Worm (Caenorhabditis elegans) whole organism, L1 larva: ENCODE measurements around the gene srx-5.

Experiments
- C04F5.9 ChIP-seq: sonication (generic microtip); optimal IDR thresholded peaks from 2 replicates; lab custom pipeline; 2016; ENCODE audit warnings: missing genetic modification characterization, missing compliant biosample characterization
- C16A3.4 ChIP-seq: fragments of 150-350 bp; optimal IDR thresholded peaks from 2 replicates; lab custom pipeline; 2014; ENCODE audit warnings: missing biosample characterization, missing genetic modification characterization
- C34B4.2 ChIP-seq: sonication (generic microtip); optimal IDR thresholded peaks from 2 replicates; lab custom pipeline; 2017; ENCODE audit warnings: mild to moderate bottlenecking, missing genetic modification characterization, missing compliant biosample characterization
- F16B12.6 ChIP-seq: fragments of 150-350 bp; optimal IDR thresholded peaks from 2 replicates; lab custom pipeline; 2014; ENCODE audit warnings: missing biosample characterization, missing genetic modification characterization
- blmp-1 ChIP-seq: fragments of 150-350 bp; optimal IDR thresholded peaks from 2 replicates; lab custom pipeline; 2014; ENCODE audit warnings: missing biosample characterization, missing genetic modification characterization
- ceh-63 ChIP-seq: fragments of 200-800 bp; sonication (Bioruptor generic); optimal IDR thresholded peaks from 2 replicates; lab custom pipeline; 2018; ENCODE audit warnings: mild to moderate bottlenecking, missing genetic modification characterization, missing compliant biosample characterization
- ceh-8 ChIP-seq: fragments of 200-800 bp; sonication (Bioruptor generic); optimal IDR thresholded peaks from 2 replicates; lab custom pipeline; 2018; ENCODE audit warnings: mild to moderate bottlenecking, missing genetic modification characterization, moderate library complexity, missing compliant biosample characterization
- ceh-82 ChIP-seq, 3 experiments: fragments of 150-350 bp in 1 of 3; sonication (generic microtip) in 2 of 3; optimal IDR thresholded peaks; 2 replicates each; lab custom pipeline; 2014 to 2017; ENCODE audit warnings: missing biosample characterization in 3 of 3, missing genetic modification characterization in 3 of 3
- ceh-90 ChIP-seq: sonication (generic microtip); optimal IDR thresholded peaks from 2 replicates; lab custom pipeline; 2016; ENCODE audit warnings: missing genetic modification characterization, missing compliant biosample characterization
- dpl-1 ChIP-seq, 3 experiments: fragments of 150-350 bp in 2 of 3; sonication (generic microtip) in 1 of 3; optimal IDR thresholded peaks; 2 replicates each; lab custom pipeline; 2014 to 2017; ENCODE audit warnings: missing biosample characterization in 3 of 3, missing genetic modification characterization in 3 of 3, missing genetic modification reagents in 3 of 3
- efl-1 ChIP-seq, 4 experiments: fragments of 150-350 bp; optimal IDR thresholded peaks in 3 of 4; peaks in 1 of 4; 1 replicate in 1 of 4; 2 replicates in 3 of 4; lab custom pipeline; 2014; ENCODE audit warnings: missing biosample characterization in 2 of 4, missing genetic modification characterization in 2 of 4, missing genetic modification reagents in 2 of 4
- egl-27 ChIP-seq, 2 experiments: fragments of 150-350 bp in 1 of 2; sonication (generic microtip); optimal IDR thresholded peaks; 3 replicates each; lab custom pipeline; 2017 to 2018; ENCODE audit warnings: missing biosample characterization in 2 of 2, missing genetic modification characterization in 2 of 2, missing genetic modification reagents in 2 of 2
- ets-5 ChIP-seq: fragments of 200-800 bp; sonication (Bioruptor generic); IDR thresholded peaks from 2 replicates; pipeline ENCODE4 v1.3.6; 2022; ENCODE audit warnings: missing genetic modification characterization, missing compliant biosample characterization
- fkh-10 ChIP-seq: sonication (generic microtip); optimal IDR thresholded peaks from 2 replicates; lab custom pipeline; 2017; ENCODE audit warnings: missing biosample characterization, missing genetic modification reagents, missing genetic modification characterization
- fkh-8 ChIP-seq: sonication (generic microtip); optimal IDR thresholded peaks from 2 replicates; lab custom pipeline; 2016; ENCODE audit warnings: mild to moderate bottlenecking, missing genetic modification characterization, missing compliant biosample characterization
- irx-1 ChIP-seq: sonication (generic microtip); optimal IDR thresholded peaks from 2 replicates; lab custom pipeline; 2016; ENCODE audit warnings: missing genetic modification characterization, missing compliant biosample characterization
- lin-13 ChIP-seq: fragments of 150-350 bp; optimal IDR thresholded peaks from 2 replicates; lab custom pipeline; 2014; ENCODE audit warnings: missing biosample characterization, missing genetic modification reagents, missing genetic modification characterization
- lin-35 ChIP-seq, 2 experiments: fragments of 150-350 bp; optimal IDR thresholded peaks; 2 replicates each; lab custom pipeline; 2014; ENCODE audit warnings: missing biosample characterization in 2 of 2, missing genetic modification characterization in 2 of 2, missing genetic modification reagents in 2 of 2
- lir-3 ChIP-seq: sonication (generic microtip); optimal IDR thresholded peaks from 2 replicates; lab custom pipeline; 2016; ENCODE audit warnings: mild to moderate bottlenecking, missing genetic modification characterization, moderate library complexity, missing compliant biosample characterization; ENCODE audit not compliant: poor library complexity
- lsy-2 ChIP-seq, 2 experiments: fragments of 150-350 bp; optimal IDR thresholded peaks; 2 replicates each; lab custom pipeline; 2014; ENCODE audit warnings: missing biosample characterization in 2 of 2, missing genetic modification characterization in 2 of 2
- mdl-1 ChIP-seq, 2 experiments: fragments of 150-350 bp; optimal IDR thresholded peaks; 2 replicates each; lab custom pipeline; 2014 to 2017; ENCODE audit warnings: missing biosample characterization in 2 of 2, missing genetic modification characterization in 2 of 2, inconsistent platforms in 1 of 2
- mep-1 ChIP-seq: fragments of 150-350 bp; optimal IDR thresholded peaks from 2 replicates; lab custom pipeline; 2014; ENCODE audit warnings: missing biosample characterization, missing genetic modification characterization
- nhr-11 ChIP-seq: fragments of 150-350 bp; optimal IDR thresholded peaks from 2 replicates; lab custom pipeline; 2014; ENCODE audit warnings: missing biosample characterization, missing genetic modification characterization
- nhr-20 ChIP-seq: sonication (generic microtip); optimal IDR thresholded peaks from 2 replicates; lab custom pipeline; 2016; ENCODE audit warnings: mild to moderate bottlenecking, missing genetic modification characterization, missing compliant biosample characterization
- nhr-84 ChIP-seq: sonication (generic microtip); optimal IDR thresholded peaks from 2 replicates; lab custom pipeline; 2017; ENCODE audit warnings: missing biosample characterization, missing genetic modification characterization
- nhr-85 ChIP-seq: sonication (generic microtip); peaks from one replicate; lab custom pipeline; 2016; ENCODE audit warnings: missing genetic modification characterization, inconsistent platforms, missing compliant biosample characterization
- pag-3 ChIP-seq: sonication (generic microtip); optimal IDR thresholded peaks from 2 replicates; lab custom pipeline; 2017; ENCODE audit warnings: missing genetic modification characterization, mild to moderate bottlenecking, missing compliant biosample characterization, antibody characterized with exemption, borderline replicate concordance; ENCODE audit not compliant: insufficient read depth
- pqm-1 ChIP-seq: sonication (generic microtip); optimal IDR thresholded peaks from 3 replicates; lab custom pipeline; 2017; ENCODE audit warnings: missing biosample characterization, missing genetic modification characterization
- snpc-4 ChIP-seq: fragments of 150-350 bp; optimal IDR thresholded peaks from 2 replicates; lab custom pipeline; 2014; ENCODE audit warnings: missing biosample characterization, missing genetic modification characterization
- sox-4 ChIP-seq: sonication (generic microtip); optimal IDR thresholded peaks from 2 replicates; lab custom pipeline; 2016; ENCODE audit warnings: missing genetic modification characterization, missing compliant biosample characterization
- sup-37 ChIP-seq: fragments of 200-800 bp; sonication (Bioruptor generic); optimal IDR thresholded peaks from 2 replicates; lab custom pipeline; 2018; ENCODE audit warnings: mild to moderate bottlenecking, missing genetic modification characterization, missing compliant biosample characterization
- swsn-7 ChIP-seq: sonication (generic microtip); optimal IDR thresholded peaks from 2 replicates; lab custom pipeline; 2016; ENCODE audit warnings: missing genetic modification characterization, missing compliant biosample characterization
- ztf-4 ChIP-seq: fragments of 150-350 bp; optimal IDR thresholded peaks from 2 replicates; lab custom pipeline; 2014; ENCODE audit warnings: missing biosample characterization, missing genetic modification characterization

The srx-5 gene

DNA sequence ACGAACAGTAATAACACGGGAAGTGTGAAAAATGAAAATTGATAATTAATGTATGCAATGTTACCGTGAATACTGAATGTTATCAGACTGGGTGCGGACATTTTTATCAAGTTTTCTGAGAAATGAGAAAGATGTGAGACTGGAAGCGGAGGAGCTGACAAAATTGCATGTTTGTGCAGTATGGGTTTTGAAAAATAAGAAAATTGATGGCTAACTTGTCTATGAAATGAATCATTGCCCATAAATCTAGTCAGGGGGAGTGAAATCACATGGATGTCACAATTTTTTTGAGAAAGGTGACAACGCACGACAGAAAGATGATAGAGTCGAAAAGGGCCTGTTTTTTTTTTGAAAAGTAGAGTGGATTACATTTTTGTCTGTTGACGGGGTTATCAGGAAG, 28.5 kb upstream of the srx-5 start, which contains the start of gene sru-24:
TSS of gene sru-24 (minus strand) at position 101 of the 400 bp plus-strand sequence.
- TF ChIP-seq lin-35 (GFP tag; optimal IDR thresholded peaks at IDR 0.05; lab: Kevin White, UChicago) (no peak), nhr-85 (peak; percentile 6)

DNA sequence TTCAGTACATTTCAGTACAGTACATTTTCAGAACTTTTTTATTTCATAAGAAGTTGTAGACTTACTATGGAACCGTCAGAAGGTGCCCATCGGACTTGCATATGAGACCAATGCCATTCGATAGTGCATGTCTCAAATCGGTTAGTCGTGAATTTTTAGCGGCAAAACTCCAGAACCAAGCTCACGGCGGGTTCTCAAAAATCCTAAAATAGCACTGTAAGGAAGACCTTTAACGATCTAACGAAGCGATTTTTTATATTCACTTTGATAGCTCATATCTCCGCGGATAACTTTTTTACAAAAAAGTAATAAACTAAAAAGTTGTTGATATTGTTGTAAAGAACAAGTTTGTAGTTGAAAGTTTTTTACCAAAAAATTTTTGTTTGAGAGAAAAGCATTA, 25.7 kb upstream of the srx-5 start, which contains the start of gene sru-25:
TSS of gene sru-25 (minus strand) at position 101 of the 400 bp plus-strand sequence.
- TF ChIP-seq dpl-1 (GFP tag; optimal IDR thresholded peaks at IDR 0.05; lab: Kevin White, UChicago) (no peak), lsy-2 (tag; optimal IDR thresholded peaks at IDR 0.05; lab: Kevin White, UChicago) (no peak), C16A3.4 (no peak), fkh-10 (GFP tag; lab: Kevin White, UChicago) (no peak), nhr-11 (no peak), ets-5 (GFP tag; lab: Robert Waterston, UW) (no peak), ceh-90 (no peak), F16B12.6 (tag; lab: Kevin White, UChicago) (no peak), ceh-82 (tag; optimal IDR thresholded peaks at IDR 0.05; lab: Kevin White, UChicago) (no peak), lin-35 (GFP tag; optimal IDR thresholded peaks at IDR 0.05; lab: Kevin White, UChicago) (no peak), mep-1 (no peak), fkh-8 (tag; lab: Kevin White, UChicago) (no peak), nhr-84 (tag; lab: Kevin White, UChicago) (no peak), lir-3 (tag; lab: Kevin White, UChicago) (no peak), egl-27 (tag; optimal IDR thresholded peaks at IDR 0.05; lab: Kevin White, UChicago) (no peak), ztf-4 (tag; lab: Kevin White, UChicago) (no peak), sup-37 (GFP tag; lab: Kevin White, UChicago) (no peak)

DNA sequence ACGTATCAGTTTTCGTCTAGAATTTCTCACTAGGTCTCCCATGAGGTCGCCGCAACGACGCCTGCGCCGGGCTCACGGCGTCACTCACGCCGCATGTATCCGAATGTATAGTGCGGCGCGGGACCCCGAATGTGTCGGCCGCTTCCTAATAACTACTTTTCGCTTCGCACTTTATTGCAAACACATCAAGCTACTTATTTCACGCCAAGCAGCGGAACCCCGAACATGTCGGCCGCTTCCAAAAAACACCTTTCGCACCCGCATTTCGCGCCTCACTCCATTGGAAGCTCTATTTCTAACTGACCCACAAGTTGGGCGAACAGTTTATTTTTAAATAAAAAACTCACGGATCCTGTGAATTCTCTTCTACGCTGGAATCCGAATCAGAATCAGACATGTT, 23.8 kb upstream of the srx-5 start:
- TF ChIP-seq ceh-8 (GFP tag; lab: Kevin White, UChicago): no peak
- TF ChIP-seq snpc-4 (tag; lab: Kevin White, UChicago): peak; percentile 27
- TF ChIP-seq irx-1 (tag; lab: Kevin White, UChicago): no peak
- TF ChIP-seq C34B4.2: no peak
- no peak for TF ChIP-seq lin-13 (GFP tag; lab: Kevin White, UChicago)
- TF ChIP-seq swsn-7 (tag; lab: Kevin White, UChicago): no peak
- TF ChIP-seq, all 84 proteins: peak for 1

DNA sequence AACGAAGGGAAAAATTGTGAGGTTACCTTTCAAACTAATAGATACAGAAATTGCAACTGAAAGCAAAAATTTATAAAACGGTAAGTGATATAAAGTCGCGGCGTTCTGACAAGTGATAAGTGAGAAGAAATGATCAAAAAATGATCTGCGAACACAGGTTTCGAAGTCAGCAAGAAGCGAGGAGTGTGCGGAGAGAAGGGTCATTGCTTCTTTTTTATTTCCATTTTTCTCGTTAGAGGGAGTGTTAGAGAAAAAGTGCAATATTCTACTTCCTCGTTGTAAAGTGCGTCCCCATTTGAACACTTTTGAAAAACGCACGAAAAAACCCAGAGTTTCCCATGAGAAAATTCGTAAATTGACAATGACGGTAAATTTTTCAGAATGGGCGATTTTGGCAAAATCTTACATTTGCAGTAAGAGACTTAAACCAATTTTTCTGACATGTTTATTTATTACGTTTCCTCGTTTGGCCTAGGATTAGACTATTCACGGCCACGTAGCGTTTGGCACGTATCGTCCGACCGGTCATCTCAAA, 23.3 kb upstream of the srx-5 start, which contains the start of the genes fbxa-72 and srx-21:
TSS of gene fbxa-72 (minus strand) at position 204 of the 535 bp plus-strand sequence.
TSS of gene srx-21 (plus strand) at position 485 of the 535 bp plus-strand sequence.
- TF ChIP-seq C04F5.9 (no peak), blmp-1 (peak; percentile 50), nhr-85 (peak; percentile 23), swsn-7 (tag; lab: Kevin White, UChicago) (no peak)

DNA sequence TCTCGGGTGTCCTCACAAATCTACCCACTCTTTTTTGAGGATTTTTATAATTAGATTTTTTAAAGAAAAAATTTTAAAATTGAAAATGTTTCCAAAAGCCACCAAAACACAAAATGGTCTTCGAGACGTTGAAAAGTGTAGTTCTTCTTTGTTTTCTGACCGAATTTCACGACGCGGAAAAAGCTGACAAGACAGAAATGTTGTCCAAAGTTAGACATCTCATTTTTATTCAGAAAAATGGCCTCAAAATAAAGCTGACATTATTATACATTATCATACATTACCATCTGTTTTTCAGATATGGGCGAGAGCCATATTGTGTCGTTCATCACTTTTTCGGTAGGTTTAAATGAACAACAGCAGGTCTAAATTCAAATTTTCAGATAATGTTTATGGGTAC, 20.2 kb upstream of the srx-5 start, which contains the start of gene srx-22:
TSS of gene srx-22 (plus strand) at position 301 of the 400 bp plus-strand sequence.
- TF ChIP-seq ceh-63 (GFP tag; lab: Kevin White, UChicago): no peak
- TF ChIP-seq efl-1 (optimal IDR thresholded peaks at IDR 0.05; lab: Kevin White, UChicago): no peak
- TF ChIP-seq efl-1 (GFP tag; optimal IDR thresholded peaks at IDR 0.05 in 1 of 2; lab: Kevin White, UChicago): peak in 1 of 2 experiments; percentile 65
- TF ChIP-seq nhr-20 (tag; lab: Kevin White, UChicago): no peak
- no peak for TF ChIP-seq pag-3
- TF ChIP-seq, all 84 proteins: peak for 1

DNA sequence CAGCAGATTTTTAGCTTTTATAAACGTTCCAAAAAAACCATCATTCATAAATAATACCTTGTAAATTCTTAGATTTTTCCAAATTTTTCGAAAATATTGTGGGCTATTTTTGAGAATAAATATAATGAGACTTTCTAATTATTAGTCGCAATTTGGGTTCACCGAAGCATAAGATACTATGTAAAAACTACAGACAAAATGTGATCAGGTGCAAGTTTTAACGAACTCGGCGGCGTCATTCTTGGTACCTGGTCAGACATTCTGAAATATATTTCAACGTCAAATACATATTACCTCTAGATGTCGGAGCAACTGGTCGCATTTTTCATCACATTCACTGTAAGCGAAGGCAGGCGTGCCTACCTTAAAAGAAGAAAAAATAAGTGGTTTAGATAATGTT, 17.8 kb upstream of the srx-5 start, which contains the start of gene srx-23:
TSS of gene srx-23 (plus strand) at position 301 of the 400 bp plus-strand sequence.
- no peak for TF ChIP-seq pqm-1
- TF ChIP-seq mdl-1 (tag; optimal IDR thresholded peaks at IDR 0.05; lab: Kevin White, UChicago): no peak
- peak; percentile 49 for TF ChIP-seq fkh-8 (tag; lab: Kevin White, UChicago)
- TF ChIP-seq sox-4 (tag; lab: Kevin White, UChicago): peak; percentile 56
